Worm (Caenorhabditis elegans): ENCODE results near the gene B0222.1.

B0222.1 gene

ce11 chrV:9165073-9165699 lies 31.1 kb downstream of the B0222.1 start, which contains the start of gene col-10 (continued):
- TF ChIP-seq mep-1 (tag; optimal IDR thresholded peaks at IDR 0.05), result peak; percentile 26
- TF ChIP-seq egl-13 (tag; optimal IDR thresholded peaks at IDR 0.05), result no peak
- peak; percentile 81 for TF ChIP-seq ama-1 (optimal IDR thresholded peaks at IDR 0.05)
- peak; percentile 98 for TF ChIP-seq nhr-85 (tag)
- TF ChIP-seq snu-23 (GFP tag; optimal IDR thresholded peaks at IDR 0.05), result peak; percentile 74
- TF ChIP-seq hpl-2 (GFP tag; optimal IDR thresholded peaks at IDR 0.05), result no peak
- no peak for TF ChIP-seq ceh-88 (GFP tag; IDR thresholded peaks at IDR 0.05)
- no peak for TF ChIP-seq lin-13 (GFP tag; optimal IDR thresholded peaks at IDR 0.05)
- no peak for TF ChIP-seq fkh-4 (tag; optimal IDR thresholded peaks at IDR 0.05; ENCODE audit: borderline replicate concordance)
- no peak for TF ChIP-seq tlp-1 (tag; optimal IDR thresholded peaks at IDR 0.05)
- TF ChIP-seq lin-39 (tag; optimal IDR thresholded peaks at IDR 0.05), result no peak

- TF ChIP-seq jun-1 (tag; optimal IDR thresholded peaks at IDR 0.05), result no peak
- TF ChIP-seq nhr-85 (tag), result peak; percentile 89
- peak; percentile 32 for TF ChIP-seq mep-1 (tag; optimal IDR thresholded peaks at IDR 0.05)
- peak; percentile 35 for TF ChIP-seq irx-1 (tag; optimal IDR thresholded peaks at IDR 0.05)
- peak; percentile 84 for TF ChIP-seq lin-14 (GFP tag; optimal IDR thresholded peaks at IDR 0.05)
- peak; percentile 13 for TF ChIP-seq nhr-47 (tag; optimal IDR thresholded peaks at IDR 0.05)
- no peak for TF ChIP-seq efl-1 (optimal IDR thresholded peaks at IDR 0.05)
- TF ChIP-seq efl-1 (GFP tag; optimal IDR thresholded peaks at IDR 0.05 in 1 of 2), result no peak
- TF ChIP-seq ceh-82 (tag; optimal IDR thresholded peaks at IDR 0.05), result peak in 1 of 3 experiments; percentile 12
- TF ChIP-seq blmp-1 (tag; optimal IDR thresholded peaks at IDR 0.05), result peak; percentile 22
- TF ChIP-seq skn-1 (tag; optimal IDR thresholded peaks at IDR 0.05), result no peak
- TF ChIP-seq fkh-4 (tag; optimal IDR thresholded peaks at IDR 0.05; ENCODE audit: borderline replicate concordance), result no peak
- TF ChIP-seq snu-23 (GFP tag; optimal IDR thresholded peaks at IDR 0.05), result peak; percentile 43
- TF ChIP-seq nhr-90 (tag; optimal IDR thresholded peaks at IDR 0.05; ENCODE audit: poor library complexity), result peak; percentile 33
- no peak for TF ChIP-seq ceh-88 (GFP tag; IDR thresholded peaks at IDR 0.05)
- no peak for TF ChIP-seq pax-3 (tag; optimal IDR thresholded peaks at IDR 0.05)
- no peak for TF ChIP-seq mef-2 (tag; optimal IDR thresholded peaks at IDR 0.05)
- no peak for TF ChIP-seq nhr-76 (tag; optimal IDR thresholded peaks at IDR 0.05)
- no peak for TF ChIP-seq Y116A8C.19 (tag; optimal IDR thresholded peaks at IDR 0.05; ENCODE audit: borderline replicate concordance)
- TF ChIP-seq ztf-11 (tag; optimal IDR thresholded peaks at IDR 0.05), result no peak
- no peak for TF ChIP-seq aly-2 (tag; optimal IDR thresholded peaks at IDR 0.05)
- TF ChIP-seq ama-1 (optimal IDR thresholded peaks at IDR 0.05), result no peak
- peak; percentile 46 for TF ChIP-seq nhr-71 (tag; optimal IDR thresholded peaks at IDR 0.05)
- peak; percentile 57 for TF ChIP-seq nhr-20 (tag; optimal IDR thresholded peaks at IDR 0.05)
- no peak for TF ChIP-seq egl-27 (tag; optimal IDR thresholded peaks at IDR 0.05)
- TF ChIP-seq lin-35 (GFP tag; optimal IDR thresholded peaks at IDR 0.05), result no peak
- peak; percentile 12 for TF ChIP-seq C16A3.4 (tag; optimal IDR thresholded peaks at IDR 0.05)
- peak in 1 of 2 experiments; percentile 19 for TF ChIP-seq lsy-2 (tag; optimal IDR thresholded peaks at IDR 0.05)
- TF ChIP-seq hlh-4 (tag; optimal IDR thresholded peaks at IDR 0.05), result no peak
- no peak for TF ChIP-seq lin-15B (tag; optimal IDR thresholded peaks at IDR 0.05)
- TF ChIP-seq mdl-1 (tag; optimal IDR thresholded peaks at IDR 0.05), result no peak
- no peak for TF ChIP-seq tlp-1 (tag; optimal IDR thresholded peaks at IDR 0.05)
- no peak for TF ChIP-seq unc-30 (tag; optimal IDR thresholded peaks at IDR 0.05)
- no peak for TF ChIP-seq unc-86 (tag; optimal IDR thresholded peaks at IDR 0.05)
- TF ChIP-seq elt-3 (tag; optimal IDR thresholded peaks at IDR 0.05), result peak in 1 of 6 experiments; percentile 35
- no peak for TF ChIP-seq F16B12.6 (tag; optimal IDR thresholded peaks at IDR 0.05)
- no peak for TF ChIP-seq lir-3 (tag; optimal IDR thresholded peaks at IDR 0.05; ENCODE audit: poor library complexity)
- TF ChIP-seq rnt-1 (tag; optimal IDR thresholded peaks at IDR 0.05), result peak; percentile 37
- TF ChIP-seq ets-5 (GFP tag; IDR thresholded peaks at IDR 0.05), result no peak
- no peak for TF ChIP-seq hpl-2 (GFP tag; optimal IDR thresholded peaks at IDR 0.05)
- TF ChIP-seq fkh-10 (GFP tag; optimal IDR thresholded peaks at IDR 0.05), result no peak
- peak; percentile 34 for TF ChIP-seq grh-1 (GFP tag; IDR thresholded peaks at IDR 0.05)
Measured at ce11 chrV:9166306-9166705, 32.3 kb downstream of the B0222.1 start.
